Worm (Caenorhabditis elegans): ENCODE measurements around the gene H40L08.9.

H40L08.9 gene

ce11 chrX:15116514-15116913 lies 40.2 kb upstream of the H40L08.9 start, which contains the start of gene R07D5.2:
TSS of gene R07D5.2 (minus strand) at chrX:15116614.
- no peak for TF ChIP-seq unc-62 (GFP tag; optimal IDR thresholded peaks at IDR 0.05)
- no peak for TF ChIP-seq ceh-58 (GFP tag; IDR thresholded peaks at IDR 0.05)
- TF ChIP-seq lir-1 (GFP tag; conservative IDR thresholded peaks at IDR 0.05): no peak
- TF ChIP-seq F55B11.4 (tag; optimal IDR thresholded peaks at IDR 0.05; ENCODE audit: borderline replicate concordance, insufficient read depth): no peak
- TF ChIP-seq rpc-1 (optimal IDR thresholded peaks at IDR 0.05): no peak
- no peak for TF ChIP-seq rpc-1 (tag; optimal IDR thresholded peaks at IDR 0.05)
- no peak for TF ChIP-seq snpc-4 (GFP tag; optimal IDR thresholded peaks at IDR 0.05)
- TF ChIP-seq snpc-4 (tag; optimal IDR thresholded peaks at IDR 0.05): no peak
- no peak for TF ChIP-seq dpl-1 (GFP tag; optimal IDR thresholded peaks at IDR 0.05)
- no peak for TF ChIP-seq hsf-1 (GFP tag; IDR thresholded peaks at IDR 0.05)
- TF ChIP-seq atf-7 (tag; optimal IDR thresholded peaks at IDR 0.05): no peak
- TF ChIP-seq zfh-2 (GFP tag; conservative IDR thresholded peaks at IDR 0.05): no peak
- TF ChIP-seq ceh-79 (tag; optimal IDR thresholded peaks at IDR 0.05): no peak
- TF ChIP-seq K12H6.12 (tag; optimal IDR thresholded peaks at IDR 0.05): no peak
- no peak for TF ChIP-seq ceh-27 (GFP tag; optimal IDR thresholded peaks at IDR 0.05)
- no peak for TF ChIP-seq aptf-3 (GFP tag; IDR thresholded peaks at IDR 0.05)
- TF ChIP-seq athp-1 (tag; optimal IDR thresholded peaks at IDR 0.05): no peak
- TF ChIP-seq nhr-179 (tag; optimal IDR thresholded peaks at IDR 0.05): no peak
- TF ChIP-seq ceh-91 (GFP tag; IDR thresholded peaks at IDR 0.05): no peak
- no peak for TF ChIP-seq Y79H2A.3 (GFP tag; conservative IDR thresholded peaks at IDR 0.05)
- no peak for TF ChIP-seq bed-1 (GFP tag; IDR thresholded peaks at IDR 0.05)

- TF ChIP-seq F23B12.7 (tag; optimal IDR thresholded peaks at IDR 0.05; ENCODE audit: insufficient read depth): no peak
- no peak for TF ChIP-seq dpl-1 (GFP tag; optimal IDR thresholded peaks at IDR 0.05)
- no peak for TF ChIP-seq ztf-26 (tag; optimal IDR thresholded peaks at IDR 0.05)
- TF ChIP-seq mes-4 (tag; optimal IDR thresholded peaks at IDR 0.05): no peak
- TF ChIP-seq mel-28 (tag; optimal IDR thresholded peaks at IDR 0.05; ENCODE audit: borderline replicate concordance): no peak
- TF ChIP-seq bed-1 (GFP tag; IDR thresholded peaks at IDR 0.05): no peak
- TF ChIP-seq sptf-2 (GFP tag; optimal IDR thresholded peaks at IDR 0.05): no peak
- TF ChIP-seq K11D2.4 (GFP tag; IDR thresholded peaks at IDR 0.05): no peak
- TF ChIP-seq ccch-3 (GFP tag; optimal IDR thresholded peaks at IDR 0.05): no peak
- no peak for TF ChIP-seq madf-6 (GFP tag; IDR thresholded peaks at IDR 0.05)
- TF ChIP-seq nhr-80 (tag; optimal IDR thresholded peaks at IDR 0.05): no peak
- no peak for TF ChIP-seq ets-4 (GFP tag; optimal IDR thresholded peaks at IDR 0.05)
- no peak for TF ChIP-seq cebp-1 (GFP tag; IDR thresholded peaks at IDR 0.05)
- TF ChIP-seq cebp-1 (tag; optimal IDR thresholded peaks at IDR 0.05): no peak
- TF ChIP-seq lin-26 (GFP tag; IDR thresholded peaks at IDR 0.05): no peak
Measured at ce11 chrX:15115748-15116147, 39.5 kb upstream of the H40L08.9 start.

- TF ChIP-seq hlh-12 (tag; optimal IDR thresholded peaks at IDR 0.05) (no peak), F57A8.1 (GFP tag; optimal IDR thresholded peaks at IDR 0.05) (no peak), snpc-4 (GFP tag; optimal IDR thresholded peaks at IDR 0.05) (no peak), snpc-4 (tag; optimal IDR thresholded peaks at IDR 0.05) (peak in 2 of 4 experiments; percentile 34 to 71), dox-1 (GFP tag; IDR thresholded peaks at IDR 0.05) (no peak), sdz-38 (tag; optimal IDR thresholded peaks at IDR 0.05) (no peak), rpc-1 (optimal IDR thresholded peaks at IDR 0.05) (no peak), rpc-1 (tag; optimal IDR thresholded peaks at IDR 0.05) (no peak), attf-3 (GFP tag; conservative IDR thresholded peaks at IDR 0.05) (no peak), cebp-1 (GFP tag; IDR thresholded peaks at IDR 0.05) (no peak), cebp-1 (tag; optimal IDR thresholded peaks at IDR 0.05) (no peak), ztf-25 (GFP tag; IDR thresholded peaks at IDR 0.05) (0 out of 2 replicates have a peak, but pooled peaks have one; percentile 32), hsf-1 (GFP tag; IDR thresholded peaks at IDR 0.05) (no peak), ceh-58 (GFP tag; IDR thresholded peaks at IDR 0.05) (0 out of 2 replicates have a peak, but pooled peaks have one; percentile 41), ztf-6 (GFP tag; IDR thresholded peaks at IDR 0.05) (no peak), nfya-1 (tag; optimal IDR thresholded peaks at IDR 0.05; ENCODE audit: borderline replicate concordance, insufficient read depth) (no peak)
Measured at ce11 chrX:15112172-15112571, 35.9 kb upstream of the H40L08.9 start.

All from whole organism, young adult.